Fruit fly (Drosophila melanogaster): ENCODE measurements around the gene ClpP.

Gene ClpP

DNA sequence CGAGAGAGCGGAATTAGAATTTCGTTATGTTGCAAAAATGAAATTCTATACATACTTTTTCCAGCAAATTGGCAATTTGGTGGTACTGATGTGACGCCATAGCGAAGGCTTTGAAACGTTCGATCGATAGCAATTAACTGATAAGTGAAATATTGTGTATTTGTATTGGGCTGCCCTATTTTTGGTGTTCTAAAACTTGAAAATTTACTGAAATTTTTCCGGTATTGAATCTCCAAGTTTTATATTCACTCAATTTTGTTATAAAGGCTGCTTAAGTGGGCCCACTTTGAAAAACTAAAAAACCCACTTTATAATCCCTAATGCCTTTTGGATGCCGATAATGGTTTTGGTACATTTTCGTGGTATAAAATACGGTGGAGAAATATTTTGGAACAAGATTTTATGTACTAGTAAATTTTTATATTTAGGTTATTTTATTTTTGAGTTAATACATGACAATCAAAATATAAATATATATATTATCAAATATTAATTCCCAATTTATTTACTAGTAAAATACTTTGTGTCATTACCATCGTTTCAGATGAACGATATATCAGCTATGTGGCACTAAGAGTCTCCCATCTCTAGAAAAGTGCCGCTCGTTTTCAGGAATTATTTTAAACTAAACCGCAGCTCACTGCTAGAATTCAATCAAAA, 5.9 kb downstream of the ClpP start, which contains the start of the genes Cand1 and pim:
Gene Cand1 (minus strand): TSS at position 300 of the 660 bp plus-strand sequence.
Gene pim (plus strand): TSS at position 582 of the 660 bp plus-strand sequence.
- TF ChIP-seq CG9948 (tag; optimal IDR thresholded peaks at IDR 0.05) (no peak), gl (tag; optimal IDR thresholded peaks at IDR 0.05) (no peak), CG14655 (GFP tag; optimal IDR thresholded peaks at IDR 0.05) (no peak), CG4496 (GFP tag; IDR thresholded peaks at IDR 0.05) (no peak), CG13204 (GFP tag; optimal IDR thresholded peaks at IDR 0.05) (no peak), CG8301 (tag; optimal IDR thresholded peaks at IDR 0.05) (no peak), D1 (tag; optimal IDR thresholded peaks at IDR 0.05) (no peak), CG17806 (tag; optimal IDR thresholded peaks at IDR 0.05) (no peak), EcR (GFP tag; optimal IDR thresholded peaks at IDR 0.05) (no peak), CG15710 (tag; optimal IDR thresholded peaks at IDR 0.05) (no peak), Ets98B (GFP tag; IDR thresholded peaks at IDR 0.05) (no peak)

DNA sequence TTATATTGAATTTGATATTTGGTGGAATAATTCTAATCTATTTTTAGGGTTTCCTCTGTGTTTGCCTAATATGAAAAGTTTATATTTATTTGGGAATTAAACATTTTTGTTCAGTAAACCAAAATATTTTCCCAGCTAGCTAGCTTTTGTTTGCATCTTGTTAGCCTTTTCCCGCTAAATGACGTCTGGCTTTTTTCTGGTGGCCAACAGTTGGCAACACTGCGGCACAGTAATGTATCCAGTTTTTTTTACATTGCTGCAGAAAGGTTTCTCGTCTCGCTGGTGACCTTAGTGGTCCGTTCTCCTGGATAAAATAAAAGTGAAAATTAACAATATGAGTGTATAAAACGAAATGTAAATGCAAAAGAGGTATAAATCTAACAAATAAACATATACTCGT, 7.6 kb downstream of the ClpP start, which contains the start of gene lft:
Gene lft (plus strand): TSS at position 243 of the 400 bp plus-strand sequence.
- TF ChIP-seq EcR (GFP tag; optimal IDR thresholded peaks at IDR 0.05) (no peak), Pif1B (GFP tag; optimal IDR thresholded peaks at IDR 0.05) (no peak), CG9948 (tag; optimal IDR thresholded peaks at IDR 0.05) (no peak), Ets98B (GFP tag; IDR thresholded peaks at IDR 0.05) (no peak), rn (GFP tag; IDR thresholded peaks at IDR 0.05) (no peak), D1 (tag; optimal IDR thresholded peaks at IDR 0.05) (no peak), Pif1A (GFP tag; optimal IDR thresholded peaks at IDR 0.05) (no peak), CG8159 (tag; optimal IDR thresholded peaks at IDR 0.05) (no peak)

DNA sequence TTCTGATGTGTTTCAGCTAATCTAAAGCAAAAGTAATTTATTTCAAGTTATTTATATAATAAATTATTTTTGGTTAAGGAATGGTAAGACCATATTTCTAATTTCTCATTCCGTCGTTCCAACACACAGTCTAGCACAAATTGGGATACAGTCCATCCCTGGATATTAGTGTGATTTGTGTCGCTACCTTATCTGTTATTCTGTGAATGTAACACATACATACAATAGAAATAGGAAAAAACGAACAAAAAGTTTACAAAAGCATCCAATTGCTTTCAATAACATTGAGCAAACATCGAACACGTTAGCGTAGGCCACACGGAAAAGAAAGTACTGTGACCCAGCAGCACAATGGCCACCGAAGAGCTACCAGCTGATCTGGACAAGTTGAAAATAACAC, 9.9 kb downstream of the ClpP start, which contains the start of gene CG5056:
Gene CG5056 (plus strand): TSS at position 168 of the 400 bp plus-strand sequence.
- no peak for TF ChIP-seq D1 (tag; optimal IDR thresholded peaks at IDR 0.05)
- TF ChIP-seq gl (tag; optimal IDR thresholded peaks at IDR 0.05), result peak; percentile 57
- peak; percentile 11; the same call in 1 of the 2 replicates for TF ChIP-seq CG12605 (GFP tag; IDR thresholded peaks at IDR 0.05)
- peak; percentile 40 for TF ChIP-seq CG15710 (tag; optimal IDR thresholded peaks at IDR 0.05)
- TF ChIP-seq fd96Ca (GFP tag; IDR thresholded peaks at IDR 0.05), result no peak
- peak; percentile 41; the same call in 1 of the 2 replicates for TF ChIP-seq CG32121 (GFP tag; IDR thresholded peaks at IDR 0.05)
- no peak for TF ChIP-seq EcR (GFP tag; optimal IDR thresholded peaks at IDR 0.05)
- TF ChIP-seq CG17806 (tag; optimal IDR thresholded peaks at IDR 0.05), result peak; percentile 6
- TF ChIP-seq Snoo (tag; optimal IDR thresholded peaks at IDR 0.05), result peak; percentile 2
- TF ChIP-seq CG8301 (tag; optimal IDR thresholded peaks at IDR 0.05), result no peak
- TF ChIP-seq Ets98B (GFP tag; IDR thresholded peaks at IDR 0.05), result peak; percentile 29; the same call in 1 of the 2 replicates
- TF ChIP-seq CG9948 (tag; optimal IDR thresholded peaks at IDR 0.05), result peak; percentile 30
- TF ChIP-seq CG34367 (tag; optimal IDR thresholded peaks at IDR 0.05), result peak; percentile 32

DNA sequence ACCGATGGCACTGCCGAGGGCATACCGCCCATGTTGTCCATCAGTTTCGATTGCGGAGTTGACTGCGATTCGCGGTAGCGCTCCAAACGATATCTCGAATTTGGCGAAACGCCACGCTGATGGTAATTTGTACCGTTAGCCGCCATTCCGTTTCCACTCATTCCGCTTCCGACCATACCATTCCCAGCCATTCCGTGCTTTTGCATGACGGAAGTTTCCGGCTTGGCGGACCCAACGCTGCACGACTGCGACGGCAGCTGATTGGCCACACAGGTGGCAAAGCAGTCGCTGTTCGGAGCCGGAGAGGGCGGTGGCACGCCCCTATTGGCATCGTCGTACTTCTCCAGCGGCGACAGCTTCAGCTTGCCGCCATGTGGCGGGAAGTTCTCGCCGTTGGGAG, 15.7 kb downstream of the ClpP start:
- TF ChIP-seq CG14655 (GFP tag; optimal IDR thresholded peaks at IDR 0.05) (no peak), CG8159 (tag; optimal IDR thresholded peaks at IDR 0.05) (no peak)

DNA sequence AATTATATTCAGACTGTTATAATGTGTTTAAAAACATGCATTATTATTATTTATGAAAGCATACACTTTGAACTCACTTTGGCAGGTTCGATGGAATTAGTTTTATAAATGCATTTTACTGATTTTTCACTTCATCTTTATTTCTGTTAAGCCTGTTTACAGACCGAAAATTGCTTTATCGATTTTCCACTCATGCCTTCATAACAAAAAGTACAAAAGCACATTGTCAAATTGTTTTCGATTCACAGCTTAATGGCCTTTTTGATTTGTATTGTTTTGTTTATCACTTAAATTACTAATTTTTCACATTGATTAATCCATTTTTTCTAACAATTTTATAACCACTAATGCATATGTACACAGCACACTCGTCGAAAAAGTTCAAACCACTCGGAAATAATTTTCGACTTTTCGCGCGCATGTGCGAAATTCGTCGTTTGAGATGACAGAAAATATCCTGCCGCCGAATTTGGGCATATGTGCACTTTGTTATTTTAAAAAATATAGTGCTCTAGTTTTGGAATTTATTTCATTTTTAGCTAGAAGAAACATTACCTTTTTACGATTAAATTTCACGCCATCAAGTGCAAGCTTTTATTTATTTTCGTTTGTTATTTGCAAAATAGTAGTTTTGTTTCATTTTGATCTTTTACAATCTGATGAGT, 17.1 kb downstream of the ClpP start, which contains the start of gene rho-5:
Gene rho-5 (minus strand): TSS at position 296 of the 665 bp plus-strand sequence.
- TF ChIP-seq Pif1B (GFP tag; optimal IDR thresholded peaks at IDR 0.05) (no peak), CG17806 (tag; optimal IDR thresholded peaks at IDR 0.05) (no peak), CG34367 (tag; optimal IDR thresholded peaks at IDR 0.05) (no peak), CG4496 (GFP tag; IDR thresholded peaks at IDR 0.05) (no peak), CG12605 (GFP tag; IDR thresholded peaks at IDR 0.05) (no peak), fd96Ca (GFP tag; IDR thresholded peaks at IDR 0.05) (no peak), CG10348 (GFP tag; IDR thresholded peaks at IDR 0.05) (no peak), D1 (tag; optimal IDR thresholded peaks at IDR 0.05) (no peak), CG8301 (tag; optimal IDR thresholded peaks at IDR 0.05) (no peak), rn (GFP tag; IDR thresholded peaks at IDR 0.05) (no peak), CG9948 (tag; optimal IDR thresholded peaks at IDR 0.05) (no peak), EcR (GFP tag; optimal IDR thresholded peaks at IDR 0.05) (no peak), gl (tag; optimal IDR thresholded peaks at IDR 0.05) (no peak), CG8159 (tag; optimal IDR thresholded peaks at IDR 0.05) (no peak), Snoo (tag; optimal IDR thresholded peaks at IDR 0.05) (no peak), CG14655 (GFP tag; optimal IDR thresholded peaks at IDR 0.05) (no peak)

DNA sequence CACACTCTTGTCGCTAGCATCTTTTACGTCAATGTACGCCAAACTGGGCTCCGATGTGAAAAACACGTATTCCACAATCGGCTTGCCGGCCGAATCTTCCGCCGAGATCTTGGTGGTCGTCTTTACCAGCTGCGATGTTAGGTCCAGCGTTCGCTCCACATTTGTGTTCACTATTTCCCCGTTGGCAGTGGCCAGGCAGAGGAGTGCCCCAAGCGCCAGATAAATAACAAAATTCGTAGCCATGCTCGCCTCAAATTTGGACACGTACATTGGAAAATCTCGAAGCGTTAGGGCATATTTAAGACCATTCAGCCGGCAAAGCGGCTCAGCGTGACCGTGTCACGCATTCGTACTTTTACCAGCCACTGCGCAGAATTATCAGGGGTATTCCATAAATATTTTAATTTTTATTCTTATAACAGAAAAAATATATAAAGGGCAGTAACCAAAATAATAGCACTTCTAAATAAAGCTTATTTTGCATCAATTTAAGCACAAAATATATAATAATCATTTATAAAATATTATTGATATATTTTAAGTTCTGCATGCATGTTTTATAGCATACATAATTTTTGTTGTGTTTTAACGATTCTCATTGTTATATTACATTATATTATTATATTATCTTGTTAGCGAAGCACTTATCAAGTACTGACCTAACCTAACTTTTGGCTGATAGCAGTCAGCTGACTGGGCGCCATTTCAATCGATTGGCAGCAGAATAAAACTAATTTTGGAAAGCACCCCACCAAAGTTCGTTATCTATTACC, 19.1 kb downstream of the ClpP start, which contains the start of the genes CG33303 and dpr19:
Gene CG33303 (minus strand): TSS at position 294 of the 773 bp plus-strand sequence.
Gene dpr19 (plus strand): TSS at position 705 of the 773 bp plus-strand sequence.
- TF ChIP-seq CG8159 (tag; optimal IDR thresholded peaks at IDR 0.05) (peak; percentile 56), CG4496 (GFP tag; IDR thresholded peaks at IDR 0.05) (peak; percentile 44; the same call in 1 of the 3 replicates), Ets98B (GFP tag; IDR thresholded peaks at IDR 0.05) (peak; percentile 50; the same call in 1 of the 2 replicates), CG17806 (tag; optimal IDR thresholded peaks at IDR 0.05) (peak; percentile 48), CG15710 (tag; optimal IDR thresholded peaks at IDR 0.05) (peak; percentile 57), D1 (tag; optimal IDR thresholded peaks at IDR 0.05) (peak; percentile 70), CG8301 (tag; optimal IDR thresholded peaks at IDR 0.05) (peak; percentile 44), fd96Ca (GFP tag; IDR thresholded peaks at IDR 0.05) (no peak), CG32121 (GFP tag; IDR thresholded peaks at IDR 0.05) (peak; percentile 41), CG9948 (tag; optimal IDR thresholded peaks at IDR 0.05) (peak; percentile 44), Snoo (tag; optimal IDR thresholded peaks at IDR 0.05) (peak; percentile 43), rn (GFP tag; IDR thresholded peaks at IDR 0.05) (no peak), CG12605 (GFP tag; IDR thresholded peaks at IDR 0.05) (no peak), CG34367 (tag; optimal IDR thresholded peaks at IDR 0.05) (peak; percentile 25), gl (tag; optimal IDR thresholded peaks at IDR 0.05) (no peak), CG13204 (GFP tag; optimal IDR thresholded peaks at IDR 0.05) (no peak), CG14655 (GFP tag; optimal IDR thresholded peaks at IDR 0.05) (no peak), Pif1B (GFP tag; optimal IDR thresholded peaks at IDR 0.05) (no peak)
